Worm (Caenorhabditis elegans): ENCODE results near the gene srt-50.

ce11 chrIV:15028891-15029290 is 45.6 kb upstream of the srt-50 start, which contains the start of gene Y41E3.8:
- TF ChIP-seq C08G9.2 (tag; optimal IDR thresholded peaks at IDR 0.05): no peak
- no peak for TF ChIP-seq pros-1 (tag; optimal IDR thresholded peaks at IDR 0.05)

All from whole organism, late embryonic.